Fruit fly (Drosophila melanogaster) whole organism, embryonic: Measurements from ENCODE around the gene Sap30.

Source experiments
- Atf-2 ChIP-seq: fragments of 200-800 bp; sonication (Bioruptor generic); optimal IDR thresholded peaks from 2 replicates; lab custom pipeline; 2016; ENCODE audit warnings: missing biosample characterization, missing genetic modification characterization
- CG10959 ChIP-seq: fragments of 200-800 bp; sonication (Bioruptor generic); IDR thresholded peaks from 2 replicates; pipeline ENCODE4 v1.3.6; 2022; ENCODE audit warnings: missing biosample characterization, missing genetic modification characterization
- CG11085 ChIP-seq: fragments of 200-800 bp; sonication (Bioruptor generic); IDR thresholded peaks from 2 replicates; pipeline ENCODE4 v1.3.6; 2022; ENCODE audit warnings: missing biosample characterization, missing genetic modification characterization
- CG11456 ChIP-seq: fragments of 200-800 bp; sonication (Bioruptor generic); IDR thresholded peaks from 3 replicates; pipeline ENCODE4 v1.3.6; 2022; ENCODE audit warnings: missing biosample characterization, missing genetic modification characterization
- CG11504 ChIP-seq: fragments of 200-800 bp; sonication (Bioruptor generic); optimal IDR thresholded peaks from 3 replicates; lab custom pipeline; 2019; ENCODE audit warnings: missing biosample characterization, mild to moderate bottlenecking, missing genetic modification characterization, moderate library complexity
- CG11695 ChIP-seq: fragments of 200-800 bp; sonication (Bioruptor generic); IDR thresholded peaks from 3 replicates; pipeline ENCODE4 v1.3.6; 2022; ENCODE audit warnings: missing biosample characterization, missing genetic modification characterization
- CG13775 ChIP-seq: fragments of 200-800 bp; sonication (Bioruptor generic); optimal IDR thresholded peaks from 3 replicates; lab custom pipeline; 2017; ENCODE audit warnings: missing biosample characterization, mild to moderate bottlenecking, missing genetic modification characterization
- CG14860 ChIP-seq: fragments of 200-800 bp; sonication (Bioruptor generic); IDR thresholded peaks from 3 replicates; pipeline ENCODE4 v1.3.6; 2022; ENCODE audit warnings: missing biosample characterization, missing genetic modification characterization; ENCODE audit not compliant: partially characterized antibody
- CG15514 ChIP-seq: fragments of 200-800 bp; sonication (Bioruptor generic); optimal IDR thresholded peaks from 3 replicates; lab custom pipeline; 2017; ENCODE audit warnings: missing biosample characterization, missing genetic modification characterization, mild to moderate bottlenecking, moderate library complexity, missing genetic modification reagents
- CG16813 ChIP-seq: fragments of 200-800 bp; sonication (Bioruptor generic); IDR thresholded peaks from 3 replicates; pipeline ENCODE4 v1.3.6; 2022; ENCODE audit warnings: missing biosample characterization, missing genetic modification characterization; ENCODE audit not compliant: partially characterized antibody
- CG17359 ChIP-seq: fragments of 200-800 bp; sonication (Bioruptor generic); optimal IDR thresholded peaks from 3 replicates; lab custom pipeline; 2018; ENCODE audit warnings: missing biosample characterization, mild to moderate bottlenecking, missing genetic modification characterization, moderate library complexity
- CG18011 ChIP-seq: fragments of 200-800 bp; sonication (Bioruptor generic); optimal IDR thresholded peaks from 2 replicates; lab custom pipeline; 2017; ENCODE audit warnings: missing biosample characterization, missing genetic modification characterization, mild to moderate bottlenecking, moderate library complexity, missing genotype
- CG2678 ChIP-seq: fragments of 200-800 bp; sonication (Bioruptor generic); optimal IDR thresholded peaks from 3 replicates; lab custom pipeline; 2019; ENCODE audit warnings: missing biosample characterization, mild to moderate bottlenecking, missing genetic modification characterization, moderate library complexity
- CG30431 ChIP-seq: fragments of 200-800 bp; sonication (Bioruptor generic); optimal IDR thresholded peaks from 2 replicates; lab custom pipeline; 2017; ENCODE audit warnings: missing biosample characterization, missing genetic modification characterization
- CG31388 ChIP-seq: fragments of 200-800 bp; sonication (Bioruptor generic); optimal IDR thresholded peaks from 2 replicates; lab custom pipeline; 2016; ENCODE audit warnings: missing biosample characterization, missing genetic modification characterization
- CG3407 ChIP-seq: fragments of 200-800 bp; sonication (Bioruptor generic); optimal IDR thresholded peaks from 2 replicates; lab custom pipeline; 2018; ENCODE audit warnings: missing biosample characterization, mild to moderate bottlenecking, missing genetic modification characterization
- CG34224 ChIP-seq: fragments of 200-800 bp; sonication (Bioruptor generic); IDR thresholded peaks from 3 replicates; pipeline ENCODE4 v1.3.6; 2022; ENCODE audit warnings: missing biosample characterization, missing genetic modification characterization; ENCODE audit not compliant: partially characterized antibody
- CG3838 ChIP-seq: fragments of 200-800 bp; sonication (Bioruptor generic); optimal IDR thresholded peaks from 3 replicates; lab custom pipeline; 2016; ENCODE audit warnings: missing biosample characterization, missing genetic modification characterization
- CG3847 ChIP-seq: fragments of 200-800 bp; sonication (Bioruptor generic); IDR thresholded peaks from 2 replicates; pipeline ENCODE4 v1.3.6; 2022; ENCODE audit warnings: missing biosample characterization, missing genetic modification characterization
- CG4360 ChIP-seq: fragments of 200-800 bp; sonication (Bioruptor generic); IDR thresholded peaks from 2 replicates; pipeline ENCODE4 v1.3.6; 2022; ENCODE audit warnings: missing biosample characterization, missing genetic modification characterization
- CG6791 ChIP-seq: fragments of 200-800 bp; sonication (Bioruptor generic); IDR thresholded peaks from 3 replicates; pipeline ENCODE4 v1.3.6; 2022; ENCODE audit warnings: missing biosample characterization, missing genetic modification characterization; ENCODE audit not compliant: partially characterized antibody
- CG7271 ChIP-seq: fragments of 200-800 bp; sonication (Bioruptor generic); optimal IDR thresholded peaks from 2 replicates; lab custom pipeline; 2018; ENCODE audit warnings: missing biosample characterization, mild to moderate bottlenecking, missing genetic modification characterization, moderate library complexity
- CG8765 ChIP-seq: fragments of 200-800 bp; sonication (Bioruptor generic); IDR thresholded peaks from 2 replicates; pipeline ENCODE4 v1.3.6; 2022; ENCODE audit warnings: missing biosample characterization, missing genetic modification characterization
- CG9609 ChIP-seq: fragments of 200-800 bp; sonication (Bioruptor generic); optimal IDR thresholded peaks from 3 replicates; lab custom pipeline; 2016; ENCODE audit warnings: missing biosample characterization, missing genetic modification characterization
- CG9932 ChIP-seq: fragments of 200-800 bp; sonication (Bioruptor generic); IDR thresholded peaks from 2 replicates; pipeline ENCODE4 v1.3.6; 2022; ENCODE audit warnings: missing biosample characterization, missing genetic modification characterization
- CkIIα-i1 ChIP-seq: fragments of 200-800 bp; sonication (Bioruptor generic); IDR thresholded peaks from 2 replicates; pipeline ENCODE4 v1.3.6; 2022; ENCODE audit warnings: missing biosample characterization, missing genetic modification characterization
- Dbx ChIP-seq: fragments of 200-800 bp; sonication (Bioruptor generic); IDR thresholded peaks from 3 replicates; pipeline ENCODE4 v1.3.6; 2022; ENCODE audit warnings: missing biosample characterization, missing genetic modification characterization
- Fer1 ChIP-seq: fragments of 200-800 bp; sonication (Bioruptor generic); optimal IDR thresholded peaks from 2 replicates; lab custom pipeline; 2017; ENCODE audit warnings: missing biosample characterization, mild to moderate bottlenecking, missing genetic modification characterization
- H15 ChIP-seq: fragments of 200-800 bp; sonication (Bioruptor generic); IDR thresholded peaks from 3 replicates; pipeline ENCODE4 v1.3.6; 2022; ENCODE audit warnings: missing biosample characterization, missing genetic modification characterization
- HLH54F ChIP-seq: fragments of 200-800 bp; sonication (Bioruptor generic); optimal IDR thresholded peaks from 3 replicates; lab custom pipeline; 2016; ENCODE audit warnings: missing biosample characterization, missing genetic modification characterization
- Hr3 ChIP-seq: fragments of 200-800 bp; sonication (Bioruptor generic); optimal IDR thresholded peaks from 3 replicates; lab custom pipeline; 2016; ENCODE audit warnings: missing biosample characterization, missing genetic modification characterization
- abd-A ChIP-seq: fragments of 200-800 bp; sonication (Bioruptor generic); optimal IDR thresholded peaks from 3 replicates; lab custom pipeline; 2019; ENCODE audit warnings: missing biosample characterization, mild to moderate bottlenecking, missing genetic modification characterization, moderate library complexity
- aop ChIP-seq: fragments of 200-800 bp; sonication (Bioruptor generic); IDR thresholded peaks from 2 replicates; pipeline ENCODE4 v1.3.6; 2022; ENCODE audit warnings: missing biosample characterization, missing genetic modification characterization
- chif ChIP-seq, 2 experiments: fragments of 200-800 bp; sonication (Bioruptor generic); optimal IDR thresholded peaks; 3 replicates each; lab custom pipeline; 2016; ENCODE audit warnings: missing biosample characterization in 2 of 2, missing genetic modification characterization in 2 of 2
- chn ChIP-seq: fragments of 200-800 bp; sonication (Bioruptor generic); optimal IDR thresholded peaks from 2 replicates; lab custom pipeline; 2016; ENCODE audit warnings: missing biosample characterization, missing genetic modification characterization
- fd102C ChIP-seq: fragments of 200-800 bp; sonication (Bioruptor generic); optimal IDR thresholded peaks from 2 replicates; lab custom pipeline; 2018; ENCODE audit warnings: missing biosample characterization, mild to moderate bottlenecking, missing genetic modification characterization, moderate library complexity
- gt ChIP-seq: fragments of 200-800 bp; sonication (Bioruptor generic); IDR thresholded peaks from 2 replicates; pipeline ENCODE4 v1.3.6; 2022; ENCODE audit warnings: missing biosample characterization, missing genetic modification characterization
- lbe ChIP-seq: fragments of 200-800 bp; sonication (Bioruptor generic); optimal IDR thresholded peaks from 2 replicates; lab custom pipeline; 2016; ENCODE audit warnings: missing biosample characterization, mild to moderate bottlenecking, missing genetic modification characterization
- lov ChIP-seq, 2 experiments: fragments of 200-800 bp in 1 of 2; fragments of >200 bp in 1 of 2; sonication (Bioruptor generic) in 1 of 2; IDR thresholded peaks in 1 of 2; optimal IDR thresholded peaks in 1 of 2; 2 replicates in 1 of 2; 3 replicates in 1 of 2; pipeline versions ENCODE4 v1.3.6 to Lab custom; 2017 to 2022; ENCODE audit warnings: missing biosample characterization in 1 of 2, missing genetic modification characterization in 1 of 2
- mam ChIP-seq: fragments of 200-800 bp; sonication (Bioruptor generic); optimal IDR thresholded peaks from 3 replicates; lab custom pipeline; 2016; ENCODE audit warnings: missing biosample characterization, missing genetic modification characterization
- mirr ChIP-seq: fragments of 200-800 bp; sonication (Bioruptor generic); optimal IDR thresholded peaks from 3 replicates; lab custom pipeline; 2018; ENCODE audit warnings: missing biosample characterization, mild to moderate bottlenecking, missing genetic modification characterization
- nom ChIP-seq: fragments of 200-800 bp; sonication (Bioruptor generic); optimal IDR thresholded peaks from 2 replicates; lab custom pipeline; 2017; ENCODE audit warnings: missing biosample characterization, missing genetic modification characterization, mild to moderate bottlenecking, moderate library complexity, missing genetic modification reagents
- odd ChIP-seq: fragments of 200-800 bp; sonication (Bioruptor generic); optimal IDR thresholded peaks from 2 replicates; lab custom pipeline; 2017; ENCODE audit warnings: missing biosample characterization, mild to moderate bottlenecking, missing genetic modification characterization
- org-1 ChIP-seq: fragments of 200-800 bp; sonication (Bioruptor generic); optimal IDR thresholded peaks from 2 replicates; lab custom pipeline; 2017; ENCODE audit warnings: missing biosample characterization, missing genetic modification characterization
- pho ChIP-seq: fragments of 200-800 bp; sonication (Bioruptor generic); optimal IDR thresholded peaks from 2 replicates; lab custom pipeline; 2016; ENCODE audit warnings: missing biosample characterization, missing genetic modification characterization
- psq ChIP-seq: fragments of 200-800 bp; sonication (Bioruptor generic); optimal IDR thresholded peaks from 2 replicates; lab custom pipeline; 2017; ENCODE audit warnings: missing biosample characterization, missing genetic modification characterization
- schlank ChIP-seq: fragments of 200-800 bp; sonication (Bioruptor generic); optimal IDR thresholded peaks from 2 replicates; lab custom pipeline; 2018; ENCODE audit warnings: missing biosample characterization, mild to moderate bottlenecking, missing genetic modification characterization
- seq ChIP-seq: fragments of 200-800 bp; sonication (Bioruptor generic); IDR thresholded peaks from 2 replicates; pipeline ENCODE4 v1.3.6; 2022; ENCODE audit warnings: missing biosample characterization, missing genetic modification characterization
- zen ChIP-seq: fragments of 200-800 bp; sonication (Bioruptor generic); optimal IDR thresholded peaks from 3 replicates; lab custom pipeline; 2018; ENCODE audit warnings: missing biosample characterization, mild to moderate bottlenecking, missing genetic modification characterization, moderate library complexity

Gene Sap30

DNA sequence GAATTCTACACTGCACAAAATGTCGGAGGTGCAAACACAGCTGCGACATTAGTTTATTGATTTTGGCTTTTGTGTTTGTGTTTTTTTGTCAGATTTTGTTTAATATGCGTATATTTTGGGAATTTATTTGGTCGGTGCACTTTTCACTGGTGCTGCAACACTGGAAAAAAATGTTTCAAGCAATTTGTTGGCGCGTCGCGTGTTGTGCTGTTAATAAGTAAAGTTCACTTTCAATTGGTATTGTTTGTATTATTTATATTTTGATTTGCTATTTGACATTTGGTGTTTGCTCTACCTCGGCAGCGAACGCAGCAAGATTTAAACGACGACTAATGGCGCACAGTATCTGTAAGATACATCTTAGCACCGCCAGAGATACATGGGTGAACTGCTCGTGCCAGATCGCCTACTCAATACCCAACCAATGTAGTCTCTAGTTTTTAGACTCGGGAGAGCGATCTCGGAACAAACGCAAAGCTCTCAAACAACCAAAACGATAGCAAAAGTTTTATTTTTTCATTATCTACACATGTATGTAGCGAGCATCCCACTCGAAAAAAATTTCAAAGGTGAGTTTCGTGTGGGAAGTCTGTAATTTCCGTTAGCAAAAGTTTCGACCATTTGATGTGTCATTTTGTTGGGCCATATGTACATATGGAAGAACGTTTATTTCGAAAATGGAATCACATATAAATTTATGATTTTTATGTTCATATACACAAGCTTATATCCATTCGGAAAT lies 4.7 kb upstream of the Sap30 start (continued):
- no peak for TF ChIP-seq lbe (GFP tag; lab: Kevin White, UChicago)
- TF ChIP-seq gt (GFP tag; lab: Robert Waterston, UW) = no peak
- no peak for TF ChIP-seq CG3838 (GFP tag; lab: Kevin White, UChicago)
- peak; percentile 49 for TF ChIP-seq CG3847 (GFP tag; lab: Robert Waterston, UW)
- TF ChIP-seq Fer1 (GFP tag; lab: Kevin White, UChicago) = peak; percentile 54
- peak; percentile 11 for TF ChIP-seq org-1 (GFP tag; lab: Kevin White, UChicago)
- no peak for TF ChIP-seq CG3407
- TF ChIP-seq CG9932 = peak; percentile 58
- TF ChIP-seq CG18011 = peak; percentile 14
- no peak for TF ChIP-seq psq (GFP tag; lab: Kevin White, UChicago)
- TF ChIP-seq Dbx (GFP tag; lab: Robert Waterston, UW) = peak; percentile 51; the same call in 1 of the 3 replicates
- TF ChIP-seq CG14860 (GFP tag; lab: Robert Waterston, UW) = no peak
- TF ChIP-seq CG34224 (GFP tag; lab: Robert Waterston, UW) = no peak
- TF ChIP-seq odd (GFP tag; lab: Kevin White, UChicago) = peak; percentile 31
- no peak for TF ChIP-seq CG4360 (GFP tag; lab: Robert Waterston, UW)
- TF ChIP-seq CG8765 (GFP tag; lab: Robert Waterston, UW) = no peak
- peak; percentile 32 for TF ChIP-seq CG13775 (GFP tag; lab: Kevin White, UChicago)
- peak; percentile 44 for TF ChIP-seq CG15514
- peak; percentile 47 for TF ChIP-seq HLH54F (GFP tag; lab: Kevin White, UChicago)
- TF ChIP-seq CG6791 = no peak
- TF ChIP-seq CG11695 (GFP tag; lab: Robert Waterston, UW) = peak; percentile 50; the same call in 1 of the 3 replicates
- TF ChIP-seq abd-A (tag; lab: Kevin White, UChicago) = no peak
- TF ChIP-seq CkIIα-i1 = no peak
- peak; percentile 39 for TF ChIP-seq pho (GFP tag; lab: Kevin White, UChicago)
- peak; percentile 48 for TF ChIP-seq CG17359
- peak; percentile 60 for TF ChIP-seq CG11504
- peak; percentile 47 to 58 for TF ChIP-seq chif (GFP tag; optimal IDR thresholded peaks at IDR 0.05; lab: Kevin White, UChicago)
- TF ChIP-seq seq (GFP tag; lab: Robert Waterston, UW) = peak; percentile 68
- no peak for TF ChIP-seq CG11085
- no peak for TF ChIP-seq CG30431 (GFP tag; lab: Kevin White, UChicago)
- no peak for TF ChIP-seq CG31388 (GFP tag; lab: Kevin White, UChicago)
- no peak for TF ChIP-seq CG7271 (tag; lab: Kevin White, UChicago)
- no peak for TF ChIP-seq CG16813 (GFP tag; lab: Robert Waterston, UW)
- peak; percentile 60 for TF ChIP-seq Atf-2 (GFP tag; lab: Kevin White, UChicago)
- TF ChIP-seq aop (GFP tag; lab: Robert Waterston, UW) = no peak
- TF ChIP-seq lov (optimal IDR thresholded peaks at IDR 0.05; lab: Kevin White, UChicago) = no peak
- 0 out of 3 replicates have a peak, but pooled peaks have one; percentile 42 for TF ChIP-seq lov (GFP tag; IDR thresholded peaks at IDR 0.05; lab: Robert Waterston, UW)
- TF ChIP-seq mam (GFP tag; lab: Kevin White, UChicago) = peak; percentile 41
- TF ChIP-seq CG10959 = no peak
- peak; percentile 58 for TF ChIP-seq CG2678 (tag; lab: Kevin White, UChicago)
- peak; percentile 45 for TF ChIP-seq mirr
- TF ChIP-seq H15 (GFP tag; lab: Robert Waterston, UW) = 0 out of 3 replicates have a peak, but pooled peaks have one; percentile 49
- no peak for TF ChIP-seq zen (tag; lab: Kevin White, UChicago)
- no peak for TF ChIP-seq fd102C (GFP tag; lab: Kevin White, UChicago)
- TF ChIP-seq CG9609 (GFP tag; lab: Kevin White, UChicago) = peak; percentile 81
- TF ChIP-seq Hr3 (GFP tag; lab: Kevin White, UChicago) = peak; percentile 19
- no peak for TF ChIP-seq chn (GFP tag; lab: Kevin White, UChicago)
- TF ChIP-seq nom (GFP tag; lab: Kevin White, UChicago) = no peak
- peak; percentile 2 for TF ChIP-seq schlank (tag; lab: Kevin White, UChicago)
- TF ChIP-seq CG11456 (GFP tag; lab: Robert Waterston, UW) = peak; percentile 59; the same call in 1 of the 3 replicates
